Worm (Caenorhabditis elegans) whole organism, young adult: Measurements from ENCODE around the gene pho-6.

ENCODE experiments used
- F49E8.2 ChIP-seq: sonication (generic microtip); optimal IDR thresholded peaks from 3 replicates; lab custom pipeline; 2017; ENCODE audit warnings: missing genetic modification characterization, mild to moderate bottlenecking, missing compliant biosample characterization, antibody characterized with exemption, moderate library complexity; ENCODE audit not compliant: insufficient read depth
- Y56A3A.18 ChIP-seq: fragments of 200-800 bp; sonication (Bioruptor generic); IDR thresholded peaks from 2 replicates; pipeline ENCODE4 v1.3.6; 2022; ENCODE audit warnings: missing genetic modification reagents, missing genetic modification characterization, missing compliant biosample characterization
- attf-6 ChIP-seq: fragments of 200-800 bp; sonication (Bioruptor generic); IDR thresholded peaks from 2 replicates; pipeline ENCODE4 v1.3.6; 2022; ENCODE audit warnings: missing genetic modification reagents, missing genetic modification characterization, missing compliant biosample characterization
- dpl-1 ChIP-seq: fragments of 150-350 bp; optimal IDR thresholded peaks from 2 replicates; lab custom pipeline; 2014; ENCODE audit warnings: missing biosample characterization, missing genetic modification reagents, missing genetic modification characterization
- efl-1 ChIP-seq: fragments of 150-350 bp; optimal IDR thresholded peaks from 2 replicates; lab custom pipeline; 2014; ENCODE audit warnings: missing biosample characterization, missing genetic modification reagents, missing genetic modification characterization
- madf-6 ChIP-seq: fragments of 200-800 bp; sonication (Bioruptor generic); IDR thresholded peaks from 2 replicates; pipeline ENCODE4 v1.3.6; 2022; ENCODE audit warnings: missing genetic modification reagents, missing genetic modification characterization, missing compliant biosample characterization
- pbrm-1 ChIP-seq: fragments of 200-800 bp; sonication (Bioruptor generic); IDR thresholded peaks from 2 replicates; pipeline ENCODE4 v1.3.6; 2022; ENCODE audit warnings: missing genetic modification reagents, missing genetic modification characterization, missing compliant biosample characterization
- sea-2 ChIP-seq: fragments of 200-800 bp; sonication (Bioruptor generic); IDR thresholded peaks from 2 replicates; pipeline ENCODE4 v1.3.6; 2022; ENCODE audit warnings: missing genetic modification characterization, missing compliant biosample characterization
- zim-3 ChIP-seq: sonication (generic microtip); optimal IDR thresholded peaks from 2 replicates; lab custom pipeline; 2017; ENCODE audit warnings: mild to moderate bottlenecking, missing genetic modification characterization, moderate library complexity, missing compliant biosample characterization

DNA sequence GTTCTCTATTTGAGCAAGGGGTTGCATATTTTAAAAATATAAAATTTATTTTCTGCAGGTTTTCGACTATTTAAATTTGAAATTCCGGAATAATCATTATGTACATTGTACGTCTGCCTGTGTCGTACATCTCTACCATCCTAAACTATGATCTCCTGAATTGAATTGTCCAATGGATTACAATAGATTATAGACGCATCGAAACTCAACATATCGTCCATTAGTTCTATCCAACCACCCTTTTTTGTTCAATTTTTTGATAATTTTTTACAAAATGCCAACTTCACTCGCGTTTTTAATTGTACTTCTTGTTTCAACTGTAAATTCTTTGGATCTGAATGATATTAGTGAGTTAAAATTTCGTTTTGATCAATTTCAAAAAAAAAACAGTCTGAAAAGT is 16.1 kb upstream of the pho-6 start, which contains the start of gene F52E1.2:
- TF ChIP-seq efl-1 (GFP tag; lab: Kevin White, UChicago) (no peak), zim-3 (tag; lab: Kevin White, UChicago) (no peak), madf-6 (GFP tag; lab: Robert Waterston, UW) (no peak), attf-6 (GFP tag; lab: Robert Waterston, UW) (no peak), F49E8.2 (tag; lab: Kevin White, UChicago) (no peak), dpl-1 (GFP tag; lab: Kevin White, UChicago) (no peak), pbrm-1 (no peak), Y56A3A.18 (GFP tag; lab: Robert Waterston, UW) (no peak), sea-2 (GFP tag; lab: Robert Waterston, UW) (no peak)
